Worm (Caenorhabditis elegans): ENCODE results near the gene C55C3.7.

DNA sequence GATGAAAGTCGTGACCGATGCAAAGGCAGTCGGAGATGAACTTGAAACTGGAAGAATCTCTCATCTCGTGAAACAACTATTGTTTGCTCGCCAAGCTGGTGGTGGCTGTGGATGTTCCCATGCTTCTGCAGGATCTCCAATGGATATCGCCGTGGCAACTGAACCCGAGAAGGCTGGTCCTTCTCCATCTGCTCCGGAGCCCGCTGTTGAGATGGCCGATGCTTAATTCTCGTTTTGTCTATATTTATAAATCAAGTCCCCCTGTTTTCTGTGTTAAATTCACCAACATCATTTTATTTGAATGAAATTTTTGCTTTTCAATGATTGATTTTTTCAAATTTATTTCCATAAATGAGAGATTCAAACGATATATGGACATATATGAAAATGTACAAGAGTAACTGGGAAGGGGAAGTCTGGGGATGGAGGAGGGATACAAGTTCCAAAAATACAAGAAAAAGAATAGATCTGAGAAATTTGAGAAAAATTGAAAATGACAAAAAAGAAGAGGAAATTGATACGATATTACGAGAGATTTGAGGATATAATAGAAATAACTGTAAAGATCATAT lies 31.6 kb downstream of the C55C3.7 start:
- TF ChIP-seq hlh-8 (tag; optimal IDR thresholded peaks at IDR 0.05) (no peak), ceh-34 (tag; optimal IDR thresholded peaks at IDR 0.05) (no peak), pax-1 (tag; optimal IDR thresholded peaks at IDR 0.05) (no peak), elt-2 (tag; optimal IDR thresholded peaks at IDR 0.05) (no peak), pha-4 (tag; optimal IDR thresholded peaks at IDR 0.05) (no peak), Y22D7AL.16 (tag; optimal IDR thresholded peaks at IDR 0.05) (no peak), ama-1 (optimal IDR thresholded peaks at IDR 0.05) (no peak), pqm-1 (tag; optimal IDR thresholded peaks at IDR 0.05) (no peak), npax-4 (tag; optimal IDR thresholded peaks at IDR 0.05) (no peak)
